Worm (Caenorhabditis elegans) whole organism, young adult: ENCODE measurements around the gene srx-50.
A peak's percentile ranks its signal among the peaks of the same experiment; 100 is the strongest.

Experiments
- B0019.2 ChIP-seq: fragments of 200-800 bp; sonication (Bioruptor generic); conservative IDR thresholded peaks from 2 replicates; pipeline ENCODE4 v1.3.6; 2022; ENCODE audit warnings: missing genetic modification reagents, missing genetic modification characterization, missing compliant biosample characterization
- B0336.3 ChIP-seq: fragments of 200-800 bp; sonication (Bioruptor generic); IDR thresholded peaks from 2 replicates; pipeline ENCODE4 v1.3.6; 2022; ENCODE audit warnings: missing genetic modification characterization, missing compliant biosample characterization
- C06A6.2 ChIP-seq: fragments of 200-800 bp; sonication (Bioruptor generic); conservative IDR thresholded peaks from 2 replicates; pipeline ENCODE4 v1.3.6; 2022; ENCODE audit warnings: missing genetic modification characterization, missing compliant biosample characterization
- F22D6.2 ChIP-seq: sonication (generic microtip); optimal IDR thresholded peaks from 2 replicates; lab custom pipeline; 2016; ENCODE audit warnings: mild to moderate bottlenecking, missing genetic modification characterization, missing compliant biosample characterization
- F49E8.2 ChIP-seq: sonication (generic microtip); optimal IDR thresholded peaks from 3 replicates; lab custom pipeline; 2017; ENCODE audit warnings: missing genetic modification characterization, mild to moderate bottlenecking, missing compliant biosample characterization, antibody characterized with exemption, moderate library complexity; ENCODE audit not compliant: insufficient read depth
- K12H6.12 ChIP-seq: fragments of 200-800 bp; sonication (Bioruptor generic); optimal IDR thresholded peaks from 2 replicates; lab custom pipeline; 2018; ENCODE audit warnings: mild to moderate bottlenecking, missing genetic modification characterization, missing compliant biosample characterization
- Y67H2A.10 ChIP-seq: fragments of 200-800 bp; sonication (Bioruptor generic); conservative IDR thresholded peaks from 2 replicates; pipeline ENCODE4 v1.3.6; 2022; ENCODE audit warnings: missing genetic modification reagents, missing genetic modification characterization, missing compliant biosample characterization
- Y95B8A.8 ChIP-seq: fragments of 200-800 bp; sonication (Bioruptor generic); IDR thresholded peaks from 2 replicates; pipeline ENCODE4 v1.3.6; 2022; ENCODE audit warnings: missing genetic modification reagents, missing genetic modification characterization, missing compliant biosample characterization
- ZK185.1 ChIP-seq: sonication (generic microtip); optimal IDR thresholded peaks from 2 replicates; lab custom pipeline; 2016; ENCODE audit warnings: mild to moderate bottlenecking, missing genetic modification characterization, missing compliant biosample characterization; ENCODE audit not compliant: poor library complexity, severe bottlenecking
- ama-1 ChIP-seq, 3 experiments: fragments of 150-350 bp in 1 of 3; sonication (generic microtip) in 2 of 3; optimal IDR thresholded peaks; 2 replicates each; lab custom pipeline; 2014 to 2018; ENCODE audit warnings: missing biosample characterization in 2 of 3, missing genetic modification characterization in 2 of 3, missing genetic modification reagents in 2 of 3
- aptf-2 ChIP-seq: fragments of 200-800 bp; sonication (Bioruptor generic); conservative IDR thresholded peaks from 2 replicates; pipeline ENCODE4 v1.3.6; 2022; ENCODE audit warnings: missing genetic modification reagents, missing genetic modification characterization, missing compliant biosample characterization
- atf-7 ChIP-seq: sonication (generic microtip); optimal IDR thresholded peaks from 2 replicates; lab custom pipeline; 2017; ENCODE audit warnings: mild to moderate bottlenecking, missing genetic modification characterization, missing compliant biosample characterization
- attf-5 ChIP-seq: fragments of 200-800 bp; sonication (Bioruptor generic); optimal IDR thresholded peaks from 2 replicates; lab custom pipeline; 2018; ENCODE audit warnings: mild to moderate bottlenecking, missing genetic modification characterization, missing compliant biosample characterization
- ccch-3 ChIP-seq: fragments of 200-800 bp; sonication (Bioruptor generic); optimal IDR thresholded peaks from 2 replicates; lab custom pipeline; 2018; ENCODE audit warnings: mild to moderate bottlenecking, missing genetic modification characterization, missing compliant biosample characterization
- cebp-1 ChIP-seq, 2 experiments: fragments of 200-800 bp in 1 of 2; sonication (Bioruptor generic) in 1 of 2; sonication (generic microtip) in 1 of 2; IDR thresholded peaks in 1 of 2; optimal IDR thresholded peaks in 1 of 2; 2 replicates each; pipeline versions ENCODE4 v1.3.6 to Lab custom; 2017 to 2022; ENCODE audit warnings: missing compliant biosample characterization in 2 of 2, missing genetic modification characterization in 2 of 2, mild to moderate bottlenecking in 1 of 2, missing genetic modification reagents in 1 of 2, moderate library complexity in 1 of 2
- chd-7 ChIP-seq: sonication (generic microtip); optimal IDR thresholded peaks from 2 replicates; lab custom pipeline; 2016; ENCODE audit warnings: mild to moderate bottlenecking, missing genetic modification characterization, moderate library complexity, missing compliant biosample characterization
- die-1 ChIP-seq: sonication (generic microtip); optimal IDR thresholded peaks from 2 replicates; lab custom pipeline; 2016; ENCODE audit warnings: missing genotype, mild to moderate bottlenecking, missing genetic modification characterization, missing compliant biosample characterization
- dox-1 ChIP-seq: fragments of 200-800 bp; sonication (Bioruptor generic); IDR thresholded peaks from 2 replicates; pipeline ENCODE4 v1.3.6; 2022; ENCODE audit warnings: missing genetic modification reagents, missing genetic modification characterization, missing compliant biosample characterization
- ets-4 ChIP-seq: fragments of 200-800 bp; sonication (Bioruptor generic); optimal IDR thresholded peaks from 2 replicates; lab custom pipeline; 2018; ENCODE audit warnings: mild to moderate bottlenecking, missing genetic modification characterization, missing compliant biosample characterization
- hmg-1.2 ChIP-seq: fragments of 200-800 bp; sonication (Bioruptor generic); IDR thresholded peaks from 2 replicates; pipeline ENCODE4 v1.3.6; 2022; ENCODE audit warnings: missing genetic modification reagents, missing genetic modification characterization, missing compliant biosample characterization
- hsf-1 ChIP-seq: fragments of 200-800 bp; sonication (Bioruptor generic); IDR thresholded peaks from 2 replicates; pipeline ENCODE4 v1.3.6; 2022; ENCODE audit warnings: missing genetic modification reagents, missing genetic modification characterization, missing compliant biosample characterization
- lin-35 ChIP-seq, 3 experiments: fragments of 150-350 bp in 2 of 3; sonication (generic microtip) in 1 of 3; optimal IDR thresholded peaks; 2 replicates each; lab custom pipeline; 2014 to 2018; ENCODE audit warnings: missing biosample characterization in 3 of 3, missing genetic modification characterization in 3 of 3, missing genetic modification reagents in 3 of 3
- lin-40 ChIP-seq: sonication (generic microtip); optimal IDR thresholded peaks from 2 replicates; lab custom pipeline; 2016; ENCODE audit warnings: missing genetic modification characterization, mild to moderate bottlenecking, missing compliant biosample characterization, missing genotype, missing genetic modification reagents
- mxl-1 ChIP-seq: sonication (generic microtip); optimal IDR thresholded peaks from 2 replicates; lab custom pipeline; 2016; ENCODE audit warnings: missing genetic modification characterization, missing compliant biosample characterization
- nhr-80 ChIP-seq: sonication (generic microtip); optimal IDR thresholded peaks from 2 replicates; lab custom pipeline; 2016; ENCODE audit warnings: missing genetic modification characterization, missing compliant biosample characterization
- nhr-90 ChIP-seq: sonication (generic microtip); optimal IDR thresholded peaks from 2 replicates; lab custom pipeline; 2016; ENCODE audit warnings: missing genotype, mild to moderate bottlenecking, missing genetic modification characterization, missing compliant biosample characterization
- pha-4 ChIP-seq: fragments of 150-350 bp; sonication (generic microtip); optimal IDR thresholded peaks from 2 replicates; lab custom pipeline; 2014; ENCODE audit warnings: missing biosample characterization, missing genetic modification reagents, missing genetic modification characterization
- rcor-1 ChIP-seq: fragments of 200-800 bp; sonication (Bioruptor generic); IDR thresholded peaks from 2 replicates; pipeline ENCODE4 v1.3.6; 2022; ENCODE audit warnings: missing genetic modification reagents, missing genetic modification characterization, missing compliant biosample characterization
- repo-1 ChIP-seq: sonication (generic microtip); optimal IDR thresholded peaks from 2 replicates; lab custom pipeline; 2017; ENCODE audit warnings: mild to moderate bottlenecking, missing genetic modification characterization, missing compliant biosample characterization
- snpc-1.1 ChIP-seq: sonication (generic microtip); optimal IDR thresholded peaks from 2 replicates; lab custom pipeline; 2017; ENCODE audit warnings: missing genetic modification characterization, mild to moderate bottlenecking, missing compliant biosample characterization, antibody characterized with exemption, moderate library complexity, missing genotype, missing genetic modification reagents; ENCODE audit not compliant: insufficient read depth
- somi-1 ChIP-seq: fragments of 200-800 bp; sonication (Bioruptor generic); optimal IDR thresholded peaks from 2 replicates; lab custom pipeline; 2018; ENCODE audit warnings: mild to moderate bottlenecking, missing genetic modification characterization, missing compliant biosample characterization
- tbp1 ChIP-seq: fragments of 200-800 bp; sonication (Bioruptor generic); optimal IDR thresholded peaks from 2 replicates; lab custom pipeline; 2018; ENCODE audit warnings: mild to moderate bottlenecking, missing genetic modification characterization, missing compliant biosample characterization
- tlf-1 ChIP-seq: fragments of 200-800 bp; sonication (Bioruptor generic); optimal IDR thresholded peaks from 2 replicates; lab custom pipeline; 2018; ENCODE audit warnings: mild to moderate bottlenecking, missing genetic modification characterization, missing compliant biosample characterization
- unc-130 ChIP-seq: sonication (generic microtip); optimal IDR thresholded peaks from 2 replicates; lab custom pipeline; 2016; ENCODE audit warnings: missing genetic modification reagents, missing genetic modification characterization, missing compliant biosample characterization
- unc-62 ChIP-seq: fragments of 150-350 bp; optimal IDR thresholded peaks from 2 replicates; lab custom pipeline; 2014; ENCODE audit warnings: missing biosample characterization, missing genetic modification reagents, missing genetic modification characterization
- ztf-18 ChIP-seq: sonication (generic microtip); optimal IDR thresholded peaks from 2 replicates; lab custom pipeline; 2016; ENCODE audit warnings: missing genotype, mild to moderate bottlenecking, missing genetic modification characterization, missing compliant biosample characterization
- ztf-26 ChIP-seq: sonication (generic microtip); optimal IDR thresholded peaks from 2 replicates; lab custom pipeline; 2017; ENCODE audit warnings: missing genetic modification characterization, missing compliant biosample characterization

Gene srx-50

DNA sequence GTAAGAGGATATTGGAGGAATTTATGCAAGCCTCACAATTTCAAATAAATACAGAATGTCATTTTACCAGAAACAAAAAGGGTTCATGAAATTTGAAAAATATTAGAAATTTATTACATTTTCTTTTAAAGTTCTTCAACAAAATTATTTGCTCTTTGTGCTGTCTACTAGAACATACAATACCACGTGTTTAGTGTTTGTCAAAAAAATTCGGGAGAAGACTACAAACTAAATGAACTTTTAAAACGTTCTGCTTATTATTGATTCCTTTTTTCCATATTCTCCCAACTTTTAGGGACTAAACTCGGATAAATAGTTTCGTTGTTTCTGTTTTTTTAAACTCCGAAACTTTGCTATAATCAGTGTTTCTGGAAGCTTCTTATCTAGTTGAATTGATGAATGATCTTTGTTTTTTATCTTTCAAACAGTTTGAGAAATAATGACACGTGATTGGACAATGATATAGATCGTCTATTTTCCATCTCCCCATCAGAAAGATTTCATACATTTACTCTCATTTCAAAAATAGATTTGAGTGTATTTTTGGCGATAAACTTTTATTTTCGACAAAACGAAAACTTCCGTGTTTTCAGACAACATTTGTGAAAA, 9.0 kb upstream of the srx-50 start:
- peak; percentile 17 for TF ChIP-seq ZK185.1 (tag; lab: Kevin White, UChicago)
- no peak for TF ChIP-seq Y67H2A.10 (GFP tag; lab: Robert Waterston, UW)
- TF ChIP-seq repo-1, result no peak
- TF ChIP-seq F49E8.2, result no peak
- peak; percentile 12 for TF ChIP-seq lin-40 (tag; lab: Kevin White, UChicago)
- TF ChIP-seq unc-62 (GFP tag; lab: Kevin White, UChicago), result peak; percentile 3
- TF ChIP-seq ama-1 (optimal IDR thresholded peaks at IDR 0.05; lab: Kevin White, UChicago), result peak; percentile 43
- no peak for TF ChIP-seq ama-1 (GFP tag; optimal IDR thresholded peaks at IDR 0.05; lab: Kevin White, UChicago)
- TF ChIP-seq aptf-2 (GFP tag; lab: Robert Waterston, UW), result no peak
- peak; percentile 67 for TF ChIP-seq pha-4 (tag; lab: Kevin White, UChicago)
- peak; percentile 65 for TF ChIP-seq hsf-1 (GFP tag; lab: Robert Waterston, UW)
- TF ChIP-seq, all 124 proteins: peak for 6

ce11 chrIV:7049672-7050206, 8.0 kb upstream of the srx-50 start, which contains the start of gene nhr-105:
TSS of gene nhr-105 (plus strand) at chrIV:7050156.
- TF ChIP-seq ets-4 (GFP tag; lab: Kevin White, UChicago), result no peak
- TF ChIP-seq chd-7, result peak; percentile 37
- 0 out of 2 replicates have a peak, but pooled peaks have one; percentile 24 for TF ChIP-seq B0336.3 (GFP tag; lab: Robert Waterston, UW)
- TF ChIP-seq tlf-1 (GFP tag; lab: Kevin White, UChicago), result peak; percentile 10
- TF ChIP-seq ztf-26 (tag; lab: Kevin White, UChicago), result peak; percentile 21
- peak; percentile 70 for TF ChIP-seq hmg-1.2 (GFP tag; lab: Robert Waterston, UW)
- peak; percentile 56 for TF ChIP-seq attf-5
- TF ChIP-seq nhr-80 (tag; lab: Kevin White, UChicago), result peak; percentile 41
- TF ChIP-seq lin-35 (GFP tag; optimal IDR thresholded peaks at IDR 0.05; lab: Kevin White, UChicago), result peak in 1 of 3 experiments; percentile 27
- TF ChIP-seq C06A6.2 (GFP tag; lab: Robert Waterston, UW), result peak; percentile 62
- TF ChIP-seq tbp1 (GFP tag; lab: Kevin White, UChicago), result peak; percentile 34
- TF ChIP-seq rcor-1 (GFP tag; lab: Robert Waterston, UW), result no peak
- TF ChIP-seq F22D6.2 (tag; lab: Kevin White, UChicago), result peak; percentile 32
- TF ChIP-seq die-1, result no peak
- TF ChIP-seq unc-130 (GFP tag; lab: Kevin White, UChicago), result no peak
- no peak for TF ChIP-seq B0019.2 (GFP tag; lab: Robert Waterston, UW)
- peak; percentile 80 for TF ChIP-seq atf-7 (tag; lab: Kevin White, UChicago)
- peak; percentile 59 for TF ChIP-seq lin-40 (tag; lab: Kevin White, UChicago)
- 0 out of 2 replicates have a peak, but pooled peaks have one; percentile 27 for TF ChIP-seq dox-1 (GFP tag; lab: Robert Waterston, UW)
- TF ChIP-seq ama-1 (optimal IDR thresholded peaks at IDR 0.05; lab: Kevin White, UChicago), result peak; percentile 36
- TF ChIP-seq ama-1 (GFP tag; optimal IDR thresholded peaks at IDR 0.05; lab: Kevin White, UChicago), result no peak
- TF ChIP-seq somi-1 (GFP tag; lab: Kevin White, UChicago), result peak; percentile 63
- peak; percentile 36 for TF ChIP-seq unc-62 (GFP tag; lab: Kevin White, UChicago)
- no peak for TF ChIP-seq ccch-3 (GFP tag; lab: Kevin White, UChicago)
- TF ChIP-seq ztf-18 (tag; lab: Kevin White, UChicago), result peak; percentile 9
- peak; percentile 39 for TF ChIP-seq nhr-90 (tag; lab: Kevin White, UChicago)
- TF ChIP-seq Y95B8A.8 (GFP tag; lab: Robert Waterston, UW), result peak; percentile 51; the same call in 1 of the 2 replicates
- TF ChIP-seq cebp-1 (GFP tag; IDR thresholded peaks at IDR 0.05; lab: Robert Waterston, UW), result no peak
- peak; percentile 63 for TF ChIP-seq cebp-1 (tag; optimal IDR thresholded peaks at IDR 0.05; lab: Kevin White, UChicago)
- no peak for TF ChIP-seq mxl-1 (tag; lab: Kevin White, UChicago)
- peak; percentile 18 for TF ChIP-seq K12H6.12 (tag; lab: Kevin White, UChicago)
- no peak for TF ChIP-seq snpc-1.1 (tag; lab: Kevin White, UChicago)
- peak; percentile 10 for TF ChIP-seq ZK185.1 (tag; lab: Kevin White, UChicago)
